Worm (Caenorhabditis elegans) whole organism, L1 larva: Measurements from ENCODE around the gene Y57E12B.11.

ENCODE experiments used
- C16A3.4 ChIP-seq: fragments of 150-350 bp; optimal IDR thresholded peaks from 2 replicates; lab custom pipeline; 2014; ENCODE audit warnings: missing biosample characterization, missing genetic modification characterization
- C34B4.2 ChIP-seq: sonication (generic microtip); optimal IDR thresholded peaks from 2 replicates; lab custom pipeline; 2017; ENCODE audit warnings: mild to moderate bottlenecking, missing genetic modification characterization, missing compliant biosample characterization
- Y116A8C.19 ChIP-seq: sonication (generic microtip); optimal IDR thresholded peaks from 2 replicates; lab custom pipeline; 2016; ENCODE audit warnings: missing compliant biosample characterization, missing genetic modification characterization, borderline replicate concordance
- blmp-1 ChIP-seq: fragments of 150-350 bp; optimal IDR thresholded peaks from 2 replicates; lab custom pipeline; 2014; ENCODE audit warnings: missing biosample characterization, missing genetic modification characterization
- ceh-8 ChIP-seq: fragments of 200-800 bp; sonication (Bioruptor generic); optimal IDR thresholded peaks from 2 replicates; lab custom pipeline; 2018; ENCODE audit warnings: mild to moderate bottlenecking, missing genetic modification characterization, moderate library complexity, missing compliant biosample characterization
- ceh-82 ChIP-seq, 3 experiments: fragments of 150-350 bp in 1 of 3; sonication (generic microtip) in 2 of 3; optimal IDR thresholded peaks; 2 replicates each; lab custom pipeline; 2014 to 2017; ENCODE audit warnings: missing biosample characterization in 3 of 3, missing genetic modification characterization in 3 of 3
- ceh-90 ChIP-seq: sonication (generic microtip); optimal IDR thresholded peaks from 2 replicates; lab custom pipeline; 2016; ENCODE audit warnings: missing genetic modification characterization, missing compliant biosample characterization
- dpl-1 ChIP-seq, 3 experiments: fragments of 150-350 bp in 2 of 3; sonication (generic microtip) in 1 of 3; optimal IDR thresholded peaks; 2 replicates each; lab custom pipeline; 2014 to 2017; ENCODE audit warnings: missing biosample characterization in 3 of 3, missing genetic modification characterization in 3 of 3, missing genetic modification reagents in 3 of 3
- dsc-1 ChIP-seq: sonication (generic microtip); optimal IDR thresholded peaks from 2 replicates; lab custom pipeline; 2016; ENCODE audit warnings: mild to moderate bottlenecking, missing genetic modification characterization, missing compliant biosample characterization
- efl-3 ChIP-seq: fragments of 200-800 bp; sonication (Bioruptor generic); optimal IDR thresholded peaks from 2 replicates; lab custom pipeline; 2018; ENCODE audit warnings: mild to moderate bottlenecking, missing genetic modification characterization, missing compliant biosample characterization
- egl-27 ChIP-seq, 2 experiments: fragments of 150-350 bp in 1 of 2; sonication (generic microtip); optimal IDR thresholded peaks; 3 replicates each; lab custom pipeline; 2017 to 2018; ENCODE audit warnings: missing biosample characterization in 2 of 2, missing genetic modification characterization in 2 of 2, missing genetic modification reagents in 2 of 2
- ets-5 ChIP-seq: fragments of 200-800 bp; sonication (Bioruptor generic); IDR thresholded peaks from 2 replicates; pipeline ENCODE4 v1.3.6; 2022; ENCODE audit warnings: missing genetic modification characterization, missing compliant biosample characterization
- fos-1 ChIP-seq: fragments of 150-350 bp; optimal IDR thresholded peaks from 2 replicates; lab custom pipeline; 2014; ENCODE audit warnings: missing biosample characterization, missing genetic modification characterization
- grh-1 ChIP-seq: fragments of 200-800 bp; sonication (Bioruptor generic); IDR thresholded peaks from 2 replicates; pipeline ENCODE4 v1.3.6; 2022; ENCODE audit warnings: missing genetic modification reagents, missing genetic modification characterization, missing compliant biosample characterization
- hlh-17 ChIP-seq: fragments of 200-800 bp; sonication (Bioruptor generic); optimal IDR thresholded peaks from 2 replicates; lab custom pipeline; 2018; ENCODE audit warnings: missing genetic modification characterization, mild to moderate bottlenecking, missing compliant biosample characterization, moderate library complexity, borderline replicate concordance
- hpl-2 ChIP-seq: fragments of 150-350 bp; optimal IDR thresholded peaks from 2 replicates; lab custom pipeline; 2014; ENCODE audit warnings: missing biosample characterization, missing genetic modification reagents, missing genetic modification characterization
- irx-1 ChIP-seq: sonication (generic microtip); optimal IDR thresholded peaks from 2 replicates; lab custom pipeline; 2016; ENCODE audit warnings: missing genetic modification characterization, missing compliant biosample characterization
- lin-15B ChIP-seq: fragments of 150-350 bp; sonication (generic microtip); optimal IDR thresholded peaks from 3 replicates; lab custom pipeline; 2014; ENCODE audit warnings: missing biosample characterization, missing genetic modification characterization
- lin-35 ChIP-seq, 2 experiments: fragments of 150-350 bp; optimal IDR thresholded peaks; 2 replicates each; lab custom pipeline; 2014; ENCODE audit warnings: missing biosample characterization in 2 of 2, missing genetic modification characterization in 2 of 2, missing genetic modification reagents in 2 of 2
- lin-39 ChIP-seq: fragments of 150-350 bp; optimal IDR thresholded peaks from 2 replicates; lab custom pipeline; 2014; ENCODE audit warnings: missing biosample characterization, missing genetic modification reagents, missing genetic modification characterization
- lsy-2 ChIP-seq, 2 experiments: fragments of 150-350 bp; optimal IDR thresholded peaks; 2 replicates each; lab custom pipeline; 2014; ENCODE audit warnings: missing biosample characterization in 2 of 2, missing genetic modification characterization in 2 of 2
- mab-9 ChIP-seq: fragments of 200-800 bp; sonication (Bioruptor generic); IDR thresholded peaks from 2 replicates; pipeline ENCODE4 v1.3.6; 2022; ENCODE audit warnings: missing genetic modification reagents, missing genetic modification characterization, missing compliant biosample characterization
- mdl-1 ChIP-seq, 2 experiments: fragments of 150-350 bp; optimal IDR thresholded peaks; 2 replicates each; lab custom pipeline; 2014 to 2017; ENCODE audit warnings: missing biosample characterization in 2 of 2, missing genetic modification characterization in 2 of 2, inconsistent platforms in 1 of 2
- nhr-11 ChIP-seq: fragments of 150-350 bp; optimal IDR thresholded peaks from 2 replicates; lab custom pipeline; 2014; ENCODE audit warnings: missing biosample characterization, missing genetic modification characterization
- nhr-12 ChIP-seq: sonication (generic microtip); optimal IDR thresholded peaks from 2 replicates; lab custom pipeline; 2017; ENCODE audit warnings: missing biosample characterization, missing genetic modification characterization
- nhr-237 ChIP-seq: fragments of 150-350 bp; optimal IDR thresholded peaks from 2 replicates; lab custom pipeline; 2014; ENCODE audit warnings: missing biosample characterization, missing genetic modification characterization
- nhr-90 ChIP-seq: sonication (generic microtip); optimal IDR thresholded peaks from 2 replicates; lab custom pipeline; 2016; ENCODE audit warnings: mild to moderate bottlenecking, missing genetic modification characterization, missing compliant biosample characterization; ENCODE audit not compliant: poor library complexity
- pag-3 ChIP-seq: sonication (generic microtip); optimal IDR thresholded peaks from 2 replicates; lab custom pipeline; 2017; ENCODE audit warnings: missing genetic modification characterization, mild to moderate bottlenecking, missing compliant biosample characterization, antibody characterized with exemption, borderline replicate concordance; ENCODE audit not compliant: insufficient read depth
- tbx-2 ChIP-seq: sonication (generic microtip); optimal IDR thresholded peaks from 2 replicates; lab custom pipeline; 2016; ENCODE audit warnings: missing genetic modification characterization, missing compliant biosample characterization
- unc-30 ChIP-seq: sonication (generic microtip); optimal IDR thresholded peaks from 2 replicates; lab custom pipeline; 2017; ENCODE audit warnings: missing biosample characterization, missing genetic modification characterization
- unc-62 ChIP-seq: fragments of 150-350 bp; optimal IDR thresholded peaks from 2 replicates; lab custom pipeline; 2014; ENCODE audit warnings: missing biosample characterization, missing genetic modification reagents, missing genetic modification characterization
- unc-86 ChIP-seq: sonication (generic microtip); optimal IDR thresholded peaks from 2 replicates; lab custom pipeline; 2016; ENCODE audit warnings: missing genetic modification characterization, missing compliant biosample characterization
- xbp-1 ChIP-seq: sonication (generic microtip); optimal IDR thresholded peaks from 2 replicates; lab custom pipeline; 2016; ENCODE audit warnings: missing genetic modification characterization, missing compliant biosample characterization
- zag-1 ChIP-seq: fragments of 150-350 bp; optimal IDR thresholded peaks from 2 replicates; lab custom pipeline; 2014; ENCODE audit warnings: missing biosample characterization, missing genetic modification characterization
- ztf-11 ChIP-seq, 2 experiments: sonication (generic microtip); optimal IDR thresholded peaks; 2 replicates each; lab custom pipeline; 2016 to 2017; ENCODE audit warnings: missing genetic modification characterization in 2 of 2, missing biosample characterization in 1 of 2, missing compliant biosample characterization in 1 of 2
- ztf-4 ChIP-seq: fragments of 150-350 bp; optimal IDR thresholded peaks from 2 replicates; lab custom pipeline; 2014; ENCODE audit warnings: missing biosample characterization, missing genetic modification characterization

Gene Y57E12B.11

DNA sequence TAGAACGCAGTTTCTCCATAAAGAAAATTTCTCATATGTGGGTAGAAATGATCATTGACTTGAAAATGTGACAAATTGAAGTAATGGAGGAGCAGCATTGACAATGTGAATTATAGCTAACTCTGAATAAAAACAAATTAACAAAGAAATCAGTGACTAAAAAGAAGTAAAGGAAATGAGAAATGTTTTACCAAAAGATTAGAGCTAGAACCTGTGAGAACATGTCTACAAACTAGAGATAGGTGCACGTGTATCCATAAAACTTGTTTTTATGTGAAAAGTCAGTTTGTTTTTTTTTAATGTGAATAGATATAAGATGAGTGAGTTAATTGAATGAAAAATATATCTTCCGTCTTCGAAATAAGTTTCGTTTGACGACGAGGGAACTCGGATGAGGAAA is 29.3 kb upstream of the Y57E12B.11 start, which contains the start of gene sre-12:
Gene sre-12, minus strand, starts transcription at position 101 of the 400 bp plus-strand sequence.
- TF ChIP-seq mdl-1 (tag; optimal IDR thresholded peaks at IDR 0.05; lab: Kevin White, UChicago) (no peak), egl-27 (tag; optimal IDR thresholded peaks at IDR 0.05; lab: Kevin White, UChicago) (no peak), nhr-12 (no peak), ceh-8 (GFP tag; lab: Kevin White, UChicago) (no peak), dsc-1 (tag; lab: Kevin White, UChicago) (no peak), unc-86 (no peak), efl-3 (GFP tag; lab: Kevin White, UChicago) (no peak)

DNA sequence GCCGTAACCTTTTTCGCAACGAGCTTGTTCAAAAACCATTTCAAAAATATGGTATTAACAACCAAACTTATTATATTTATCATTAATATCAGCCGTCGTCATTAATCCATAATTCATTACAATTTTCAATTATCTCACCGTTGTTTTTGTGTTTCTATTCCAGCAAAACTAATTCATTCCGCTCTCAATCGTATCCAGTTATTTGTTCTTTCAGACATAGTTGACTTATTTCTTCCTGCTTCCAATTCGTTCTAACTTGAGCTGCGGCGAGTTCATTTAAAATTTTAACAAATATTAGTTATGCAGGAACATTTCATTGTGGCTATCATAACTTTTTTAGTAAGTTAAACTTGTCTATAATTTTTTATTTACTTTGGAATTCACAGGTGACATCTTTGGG is 26.4 kb upstream of the Y57E12B.11 start, which contains the start of gene srx-16:
Gene srx-16, plus strand, starts transcription at position 301 of the 400 bp plus-strand sequence.
- TF ChIP-seq ceh-90 (tag; lab: Kevin White, UChicago) (no peak), nhr-90 (tag; lab: Kevin White, UChicago) (no peak), Y116A8C.19 (tag; lab: Kevin White, UChicago) (no peak), blmp-1 (tag; lab: Kevin White, UChicago) (no peak), ets-5 (no peak), nhr-237 (tag; lab: Kevin White, UChicago) (no peak), ztf-4 (no peak), C34B4.2 (tag; lab: Kevin White, UChicago) (no peak), unc-86 (no peak), grh-1 (GFP tag; lab: Robert Waterston, UW) (no peak), ceh-82 (tag; optimal IDR thresholded peaks at IDR 0.05; lab: Kevin White, UChicago) (no peak), unc-30 (tag; lab: Kevin White, UChicago) (no peak), nhr-11 (tag; lab: Kevin White, UChicago) (no peak), unc-62 (GFP tag; lab: Kevin White, UChicago) (no peak), ztf-11 (tag; optimal IDR thresholded peaks at IDR 0.05; lab: Kevin White, UChicago) (no peak), tbx-2 (tag; lab: Kevin White, UChicago) (no peak), C16A3.4 (tag; lab: Kevin White, UChicago) (no peak), mab-9 (GFP tag; lab: Robert Waterston, UW) (no peak), xbp-1 (tag; lab: Kevin White, UChicago) (no peak), irx-1 (tag; lab: Kevin White, UChicago) (no peak)
- TF ChIP-seq, all 84 proteins: peak for 0

- no peak for TF ChIP-seq dpl-1 (GFP tag; optimal IDR thresholded peaks at IDR 0.05; lab: Kevin White, UChicago)
- no peak for TF ChIP-seq zag-1
- no peak for TF ChIP-seq hpl-2
- no peak for TF ChIP-seq mab-9 (GFP tag; lab: Robert Waterston, UW)
- TF ChIP-seq lsy-2 (tag; optimal IDR thresholded peaks at IDR 0.05; lab: Kevin White, UChicago) = no peak
- no peak for TF ChIP-seq irx-1 (tag; lab: Kevin White, UChicago)
- TF ChIP-seq C16A3.4 (tag; lab: Kevin White, UChicago) = no peak
- TF ChIP-seq fos-1 (tag; lab: Kevin White, UChicago) = no peak
- no peak for TF ChIP-seq mdl-1 (tag; optimal IDR thresholded peaks at IDR 0.05; lab: Kevin White, UChicago)
- TF ChIP-seq lin-35 (GFP tag; optimal IDR thresholded peaks at IDR 0.05; lab: Kevin White, UChicago) = no peak
- no peak for TF ChIP-seq ceh-82 (tag; optimal IDR thresholded peaks at IDR 0.05; lab: Kevin White, UChicago)
- TF ChIP-seq lin-39 (tag; lab: Kevin White, UChicago) = no peak
- no peak for TF ChIP-seq hlh-17 (GFP tag; lab: Kevin White, UChicago)
- TF ChIP-seq lin-15B (tag; lab: Kevin White, UChicago) = no peak
- no peak for TF ChIP-seq pag-3 (tag; lab: Kevin White, UChicago)
Observed at ce11 chrV:6971567-6971966, 21.9 kb upstream of the Y57E12B.11 start, which contains the start of gene srx-59. srx-59 (plus strand) TSS chrV:6971867.
